Worm (Caenorhabditis elegans): ENCODE results near the gene F53A9.8.

DNA sequence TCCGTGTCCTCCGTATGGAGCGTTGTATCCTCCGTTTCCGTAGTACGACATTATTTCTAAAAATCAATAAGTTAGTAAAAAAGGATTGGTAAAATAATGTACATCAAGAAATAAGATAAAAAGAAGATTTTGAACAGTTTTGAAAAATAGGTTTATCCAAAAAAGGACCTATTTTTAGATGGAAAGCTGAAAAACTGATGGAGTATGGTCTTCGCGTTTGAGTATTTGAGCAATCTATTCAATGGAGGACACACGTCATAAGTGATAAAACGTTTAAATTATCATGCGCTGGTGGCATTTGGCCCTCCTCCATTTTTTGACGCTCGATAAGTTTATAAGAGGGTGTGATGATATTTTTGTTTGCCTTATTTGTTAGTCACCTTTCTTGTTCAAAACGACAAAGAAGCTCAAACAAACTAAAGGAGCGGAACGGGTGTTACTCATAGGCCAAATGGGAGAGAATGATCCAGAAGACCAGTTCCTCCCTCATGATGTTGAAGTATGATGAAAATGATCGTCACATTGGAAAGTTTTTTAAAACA is 4.9 kb downstream of the F53A9.8 start, which contains the start of gene F53A9.6:
- TF ChIP-seq ceh-34 (tag; optimal IDR thresholded peaks at IDR 0.05) (no peak), nfya-1 (tag; optimal IDR thresholded peaks at IDR 0.05) (no peak), tbx-2 (tag; optimal IDR thresholded peaks at IDR 0.05) (no peak), pax-1 (tag; optimal IDR thresholded peaks at IDR 0.05) (no peak), unc-42 (tag; optimal IDR thresholded peaks at IDR 0.05) (no peak), nhr-11 (tag; optimal IDR thresholded peaks at IDR 0.05) (no peak), hlh-30 (tag; optimal IDR thresholded peaks at IDR 0.05; ENCODE audit: insufficient read depth) (no peak), sox-2 (GFP tag; IDR thresholded peaks at IDR 0.05) (no peak), T23F11.4 (GFP tag; optimal IDR thresholded peaks at IDR 0.05) (no peak), pqm-1 (tag; optimal IDR thresholded peaks at IDR 0.05) (no peak)

All from whole organism, late embryonic.